Worm (Caenorhabditis elegans) whole organism, late embryonic: Measurements from ENCODE around the gene let-70.

Experiments
- F13H6.1 ChIP-seq: sonication (generic microtip); optimal IDR thresholded peaks from 2 replicates; lab custom pipeline; 2016; ENCODE audit warnings: missing genetic modification characterization, missing compliant biosample characterization
- K02D7.2 ChIP-seq: sonication (generic microtip); optimal IDR thresholded peaks from 2 replicates; lab custom pipeline; 2017; ENCODE audit warnings: mild to moderate bottlenecking, missing genetic modification characterization, missing compliant biosample characterization
- K09A11.1 ChIP-seq: sonication (generic microtip); optimal IDR thresholded peaks from 2 replicates; lab custom pipeline; 2017; ENCODE audit warnings: antibody characterized with exemption, mild to moderate bottlenecking, missing genetic modification characterization, missing compliant biosample characterization; ENCODE audit not compliant: insufficient read depth
- Y22D7AL.16 ChIP-seq: sonication (generic microtip); optimal IDR thresholded peaks from 2 replicates; lab custom pipeline; 2016; ENCODE audit warnings: missing genetic modification characterization, missing compliant biosample characterization
- ahr-1 ChIP-seq: sonication (generic microtip); optimal IDR thresholded peaks from 2 replicates; lab custom pipeline; 2016; ENCODE audit warnings: missing genetic modification characterization, missing compliant biosample characterization
- ceh-18 ChIP-seq: sonication (generic microtip); optimal IDR thresholded peaks from 2 replicates; lab custom pipeline; 2016; ENCODE audit warnings: missing genetic modification characterization, missing compliant biosample characterization
- ceh-19 ChIP-seq: fragments of 200-800 bp; sonication (Bioruptor generic); optimal IDR thresholded peaks from 2 replicates; lab custom pipeline; 2018; ENCODE audit warnings: mild to moderate bottlenecking, missing genetic modification characterization, missing compliant biosample characterization
- ceh-2 ChIP-seq: sonication (generic microtip); optimal IDR thresholded peaks from 2 replicates; lab custom pipeline; 2016; ENCODE audit warnings: missing genotype, missing genetic modification characterization, missing compliant biosample characterization
- ceh-22 ChIP-seq: sonication (generic microtip); optimal IDR thresholded peaks from 2 replicates; lab custom pipeline; 2017; ENCODE audit warnings: missing biosample characterization, missing genetic modification characterization
- ceh-24 ChIP-seq: sonication (generic microtip); optimal IDR thresholded peaks from 2 replicates; lab custom pipeline; 2016; ENCODE audit warnings: mild to moderate bottlenecking, missing genetic modification characterization, missing compliant biosample characterization
- ceh-30 ChIP-seq: fragments of 150-350 bp; optimal IDR thresholded peaks from 2 replicates; lab custom pipeline; 2014; ENCODE audit warnings: missing biosample characterization, missing genetic modification characterization
- ceh-45 ChIP-seq: fragments of 200-800 bp; sonication (Bioruptor generic); IDR thresholded peaks from 2 replicates; pipeline ENCODE4 v1.3.6; 2022; ENCODE audit warnings: missing genetic modification reagents, missing genetic modification characterization, missing compliant biosample characterization
- ceh-48 ChIP-seq: sonication (generic microtip); optimal IDR thresholded peaks from 2 replicates; lab custom pipeline; 2016; ENCODE audit warnings: missing genetic modification characterization, inconsistent platforms, missing compliant biosample characterization
- ceh-6 ChIP-seq: fragments of 200-800 bp; sonication (Bioruptor generic); optimal IDR thresholded peaks from 2 replicates; lab custom pipeline; 2018; ENCODE audit warnings: mild to moderate bottlenecking, missing genetic modification characterization, missing compliant biosample characterization
- ceh-9 ChIP-seq: sonication (generic microtip); optimal IDR thresholded peaks from 2 replicates; lab custom pipeline; 2016; ENCODE audit warnings: mild to moderate bottlenecking, missing genetic modification characterization, inconsistent platforms, missing compliant biosample characterization
- che-1 ChIP-seq: sonication (generic microtip); optimal IDR thresholded peaks from 2 replicates; lab custom pipeline; 2016; ENCODE audit warnings: mild to moderate bottlenecking, missing genetic modification characterization, missing compliant biosample characterization
- elt-2 ChIP-seq: sonication (generic microtip); optimal IDR thresholded peaks from 2 replicates; lab custom pipeline; 2016; ENCODE audit warnings: missing genetic modification reagents, missing genetic modification characterization, missing compliant biosample characterization
- elt-4 ChIP-seq: sonication (generic microtip); optimal IDR thresholded peaks from 2 replicates; lab custom pipeline; 2016; ENCODE audit warnings: missing genetic modification characterization, missing compliant biosample characterization
- ets-4 ChIP-seq: sonication (generic microtip); optimal IDR thresholded peaks from 2 replicates; lab custom pipeline; 2016; ENCODE audit warnings: missing genetic modification characterization, missing compliant biosample characterization
- fkh-6 ChIP-seq: sonication (generic microtip); optimal IDR thresholded peaks from 2 replicates; lab custom pipeline; 2016; ENCODE audit warnings: missing genetic modification characterization, missing compliant biosample characterization
- gmeb-2 ChIP-seq: sonication (generic microtip); optimal IDR thresholded peaks from 2 replicates; lab custom pipeline; 2016; ENCODE audit warnings: missing genetic modification characterization, inconsistent platforms, missing compliant biosample characterization
- hlh-30 ChIP-seq: sonication (generic microtip); optimal IDR thresholded peaks from 2 replicates; lab custom pipeline; 2017; ENCODE audit warnings: antibody characterized with exemption, missing genetic modification characterization, missing compliant biosample characterization; ENCODE audit not compliant: insufficient read depth
- hlh-6 ChIP-seq: sonication (generic microtip); optimal IDR thresholded peaks from 2 replicates; lab custom pipeline; 2016; ENCODE audit warnings: missing genotype, missing genetic modification characterization, missing compliant biosample characterization
- npax-4 ChIP-seq: sonication (generic microtip); optimal IDR thresholded peaks from 2 replicates; lab custom pipeline; 2016; ENCODE audit warnings: missing genetic modification characterization, missing compliant biosample characterization
- odd-2 ChIP-seq: sonication (generic microtip); optimal IDR thresholded peaks from 2 replicates; lab custom pipeline; 2017; ENCODE audit warnings: antibody characterized with exemption, mild to moderate bottlenecking, missing genetic modification characterization, missing compliant biosample characterization
- pag-3 ChIP-seq: sonication (generic microtip); optimal IDR thresholded peaks from 2 replicates; lab custom pipeline; 2016; ENCODE audit warnings: missing compliant biosample characterization, missing genetic modification characterization, borderline replicate concordance
- pat-9 ChIP-seq: fragments of 200-800 bp; sonication (Bioruptor generic); optimal IDR thresholded peaks from 2 replicates; lab custom pipeline; 2018; ENCODE audit warnings: mild to moderate bottlenecking, missing genetic modification characterization, moderate library complexity, missing compliant biosample characterization
- pax-1 ChIP-seq: fragments of 150-350 bp; optimal IDR thresholded peaks from 2 replicates; lab custom pipeline; 2014; ENCODE audit warnings: missing biosample characterization, missing genetic modification characterization
- pha-2 ChIP-seq: sonication (generic microtip); optimal IDR thresholded peaks from 2 replicates; lab custom pipeline; 2017; ENCODE audit warnings: mild to moderate bottlenecking, missing genetic modification characterization, missing compliant biosample characterization
- pha-4 ChIP-seq: fragments of 150-350 bp; optimal IDR thresholded peaks from 2 replicates; lab custom pipeline; 2018; ENCODE audit warnings: missing biosample characterization, missing genetic modification reagents, missing genetic modification characterization
- pqm-1 ChIP-seq: sonication (generic microtip); optimal IDR thresholded peaks from 2 replicates; lab custom pipeline; 2016; ENCODE audit warnings: missing genetic modification characterization, missing compliant biosample characterization
- pros-1 ChIP-seq: fragments of 150-350 bp; optimal IDR thresholded peaks from 2 replicates; lab custom pipeline; 2014; ENCODE audit warnings: missing biosample characterization, missing genetic modification reagents, missing genetic modification characterization
- ref-2 ChIP-seq: sonication (generic microtip); optimal IDR thresholded peaks from 2 replicates; lab custom pipeline; 2016; ENCODE audit warnings: missing genetic modification characterization, missing compliant biosample characterization
- sox-4 ChIP-seq: sonication (generic microtip); optimal IDR thresholded peaks from 2 replicates; lab custom pipeline; 2017; ENCODE audit warnings: mild to moderate bottlenecking, missing genetic modification characterization, inconsistent platforms, missing compliant biosample characterization
- syd-9 ChIP-seq: sonication (generic microtip); optimal IDR thresholded peaks from 2 replicates; lab custom pipeline; 2016; ENCODE audit warnings: mild to moderate bottlenecking, missing genetic modification characterization, moderate library complexity, missing compliant biosample characterization
- tbx-7 ChIP-seq: sonication (generic microtip); optimal IDR thresholded peaks from 2 replicates; lab custom pipeline; 2016; ENCODE audit warnings: missing genotype, missing genetic modification characterization, missing compliant biosample characterization
- unc-42 ChIP-seq: sonication (generic microtip); optimal IDR thresholded peaks from 2 replicates; lab custom pipeline; 2016; ENCODE audit warnings: missing genotype, missing genetic modification characterization, missing compliant biosample characterization
- unc-55 ChIP-seq: sonication (generic microtip); optimal IDR thresholded peaks from 2 replicates; lab custom pipeline; 2017; ENCODE audit warnings: missing biosample characterization, missing genetic modification reagents, missing genetic modification characterization
- unc-86 ChIP-seq: sonication (generic microtip); optimal IDR thresholded peaks from 2 replicates; lab custom pipeline; 2016; ENCODE audit warnings: missing genetic modification characterization, missing compliant biosample characterization

let-70 gene

DNA sequence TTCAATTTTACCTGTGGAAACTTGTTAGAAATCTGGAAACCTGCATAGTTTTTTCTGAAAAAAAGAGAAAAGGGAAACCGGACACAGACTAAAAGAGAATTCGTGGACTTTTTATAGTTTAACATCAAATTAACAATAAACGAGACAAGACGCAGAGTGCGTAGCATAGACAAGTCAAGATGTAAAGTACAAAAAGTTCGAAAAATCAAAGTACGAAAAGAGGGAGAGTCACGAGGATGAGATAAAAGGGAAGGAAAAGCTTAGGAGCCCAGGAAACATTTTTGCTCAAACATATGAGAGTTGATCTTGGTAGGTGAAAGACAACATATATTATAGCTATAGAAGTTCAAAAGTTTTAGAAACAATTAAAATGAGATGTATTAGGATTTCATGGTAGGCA is 15.7 kb upstream of the let-70 start, which contains the start of gene M7.12:
Gene M7.12, minus strand, starts transcription at position 188 of the 400 bp plus-strand sequence.
- TF ChIP-seq pat-9 (no peak), odd-2 (tag; lab: Kevin White, UChicago) (no peak), hlh-30 (no peak), ceh-2 (tag; lab: Kevin White, UChicago) (no peak), ceh-24 (no peak), pha-4 (tag; lab: Kevin White, UChicago) (no peak), sox-4 (no peak), ceh-18 (tag; lab: Kevin White, UChicago) (no peak), npax-4 (no peak)

DNA sequence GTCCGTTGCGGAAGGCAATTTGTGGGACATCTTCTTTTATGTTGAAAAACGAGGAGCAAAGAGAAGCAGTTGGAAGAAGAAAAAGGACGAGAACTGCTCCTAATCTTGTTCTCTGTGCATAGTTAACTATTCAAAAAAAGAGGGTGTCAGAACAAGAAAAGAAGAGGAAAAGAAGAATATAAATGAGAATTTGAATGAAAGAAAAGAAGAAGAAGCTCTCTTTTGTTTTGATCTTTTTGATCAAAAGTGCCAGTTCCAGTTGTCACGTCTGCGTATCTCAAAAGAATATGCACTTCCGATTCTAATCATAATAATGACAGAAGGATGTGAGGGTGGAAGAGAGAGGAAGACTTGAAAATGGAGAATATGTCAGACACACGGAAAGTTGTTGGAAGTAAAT is 12.9 kb upstream of the let-70 start, which contains the start of gene M7.8:
Gene M7.8, minus strand, starts transcription at position 112 of the 400 bp plus-strand sequence.
- TF ChIP-seq unc-42 (tag; lab: Kevin White, UChicago) (peak; percentile 41), ceh-9 (no peak), ceh-2 (tag; lab: Kevin White, UChicago) (no peak), unc-55 (GFP tag; lab: Kevin White, UChicago) (peak; percentile 32), che-1 (tag; lab: Kevin White, UChicago) (no peak)

- TF ChIP-seq ceh-48, result no peak
- TF ChIP-seq pha-2, result no peak
These were observed 12.0 kb upstream of the let-70 start for ce11 chrIV:11094052-11094451.

DNA sequence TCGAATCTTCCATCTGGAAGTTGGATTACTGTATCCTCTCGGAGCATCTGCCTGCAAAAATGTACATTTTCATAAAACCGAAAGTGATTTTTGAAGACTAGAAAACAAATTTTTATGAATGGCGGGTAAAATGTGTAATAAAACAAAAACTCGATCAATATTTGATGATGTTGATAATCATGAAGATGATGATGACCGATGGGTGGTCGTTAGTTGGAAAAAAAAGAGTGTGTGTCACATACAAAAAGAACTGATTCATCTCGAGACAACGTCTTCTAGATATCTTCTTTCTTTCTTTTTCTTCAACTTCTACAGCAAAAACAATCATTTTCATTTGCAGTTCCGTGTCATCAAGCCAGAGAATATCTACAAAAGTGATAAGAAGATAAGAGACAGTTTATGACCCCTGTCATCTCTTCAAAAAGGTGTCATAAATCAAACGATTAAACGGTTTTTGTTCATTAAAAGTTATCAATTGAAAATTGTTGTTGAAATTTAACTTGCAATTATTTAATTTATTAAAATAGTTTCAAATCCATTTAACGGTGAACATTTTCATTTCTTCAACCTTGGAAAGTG is 10.5 kb upstream of the let-70 start, which contains the start of gene bcc-1:
Gene bcc-1, minus strand, starts transcription at position 51 of the 579 bp plus-strand sequence.
- TF ChIP-seq ceh-45 (GFP tag; lab: Robert Waterston, UW) (no peak), gmeb-2 (tag; lab: Kevin White, UChicago) (no peak), syd-9 (tag; lab: Kevin White, UChicago) (no peak), pha-4 (tag; lab: Kevin White, UChicago) (no peak), elt-4 (tag; lab: Kevin White, UChicago) (no peak), tbx-7 (tag; lab: Kevin White, UChicago) (no peak), ceh-6 (GFP tag; lab: Kevin White, UChicago) (no peak), ceh-19 (no peak)

DNA sequence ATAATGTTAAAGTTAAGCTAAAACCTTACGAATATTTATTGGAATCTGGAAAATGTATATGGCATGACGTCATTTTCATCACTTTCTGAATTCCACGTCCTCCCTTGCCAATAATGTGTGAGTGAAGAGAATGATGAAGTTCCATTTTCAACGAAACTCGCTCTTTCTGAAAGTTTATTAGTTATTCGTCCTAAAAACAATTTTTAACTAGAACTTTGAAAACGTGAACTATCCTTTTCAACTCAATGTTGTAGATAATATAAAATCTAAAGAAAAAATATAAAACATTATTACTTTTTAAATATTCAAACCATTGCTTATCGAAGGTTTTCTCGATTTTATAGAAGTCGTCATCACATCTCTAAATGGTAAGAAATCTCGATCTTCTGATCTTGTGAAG is 7.5 kb upstream of the let-70 start, which contains the start of gene M7.7:
Gene M7.7, plus strand, starts transcription at position 301 of the 400 bp plus-strand sequence.
- TF ChIP-seq ets-4 (tag; lab: Kevin White, UChicago), result no peak
- TF ChIP-seq elt-2 (tag; lab: Kevin White, UChicago), result no peak
- no peak for TF ChIP-seq pqm-1 (tag; lab: Kevin White, UChicago)
- TF ChIP-seq pha-2, result no peak
- no peak for TF ChIP-seq hlh-6 (tag; lab: Kevin White, UChicago)
- TF ChIP-seq ceh-9, result no peak
- TF ChIP-seq, all 69 proteins: peak for 0

DNA sequence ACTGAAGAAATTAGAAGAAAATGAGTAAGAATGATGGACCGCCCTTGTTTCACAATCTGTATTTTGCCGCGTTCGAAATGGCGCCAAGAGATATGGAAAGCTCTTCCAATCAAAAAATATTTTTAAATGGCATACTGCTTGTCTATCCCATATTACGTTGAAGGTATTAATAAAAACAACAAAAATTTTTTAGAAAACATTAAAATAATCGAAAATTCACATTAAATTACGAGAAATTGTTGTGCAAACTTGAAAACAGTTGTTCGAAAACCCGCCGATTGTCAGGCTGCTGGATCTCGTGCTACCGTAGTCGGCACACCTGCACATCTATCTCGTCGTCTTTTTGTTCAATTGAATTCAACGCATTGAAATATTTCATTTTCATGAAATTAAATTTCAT is 1.6 kb upstream of the let-70 start, which contains the start of gene klc-1:
Gene klc-1, plus strand, starts transcription at position 127 of the 400 bp plus-strand sequence.
- no peak for TF ChIP-seq pax-1
- no peak for TF ChIP-seq pqm-1 (tag; lab: Kevin White, UChicago)
- TF ChIP-seq che-1 (tag; lab: Kevin White, UChicago), result no peak
- no peak for TF ChIP-seq F13H6.1

DNA sequence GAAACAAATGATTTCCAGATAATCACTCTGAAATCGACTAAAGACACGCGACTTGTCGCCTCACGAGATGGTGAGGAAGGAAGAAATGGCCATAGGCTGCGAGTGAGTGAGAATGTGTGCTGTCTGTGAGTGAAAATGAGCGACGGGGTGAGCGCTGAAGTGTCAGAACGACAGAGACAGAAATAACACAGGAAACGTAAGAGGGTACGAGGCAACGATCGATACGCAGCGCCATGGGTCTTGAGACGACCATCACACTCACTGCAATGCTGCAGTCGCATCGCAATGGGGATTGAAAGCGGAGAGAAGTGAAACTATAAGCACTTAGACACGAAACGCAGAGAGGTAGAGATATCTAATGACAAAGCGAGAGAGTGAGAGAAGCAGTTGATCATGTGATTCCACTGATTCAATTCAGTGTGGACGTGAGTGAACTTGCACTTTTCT is 759 bp upstream of the let-70 start:
- TF ChIP-seq sox-4 (no peak), ceh-30 (peak; percentile 79), K09A11.1 (tag; lab: Kevin White, UChicago) (no peak), ahr-1 (no peak), pax-1 (no peak), ceh-22 (tag; lab: Kevin White, UChicago) (peak; percentile 48), ceh-45 (GFP tag; lab: Robert Waterston, UW) (no peak), pros-1 (peak; percentile 93), hlh-6 (tag; lab: Kevin White, UChicago) (peak; percentile 27), pag-3 (tag; lab: Kevin White, UChicago) (no peak), F13H6.1 (peak; percentile 42), ceh-9 (no peak), unc-86 (no peak), che-1 (tag; lab: Kevin White, UChicago) (no peak), K02D7.2 (tag; lab: Kevin White, UChicago) (no peak), Y22D7AL.16 (no peak), ceh-24 (no peak), fkh-6 (peak; percentile 24), ceh-18 (tag; lab: Kevin White, UChicago) (peak; percentile 94), ref-2 (tag; lab: Kevin White, UChicago) (peak; percentile 75)
